Worm (Caenorhabditis elegans) whole organism, mixed stage, embryonic: ENCODE data around the gene btbd-10.
A peak's percentile ranks its signal among the peaks of the same experiment; 100 is the strongest.

Experiments used
- M03D4.4 ChIP-seq: sonication (generic microtip); optimal IDR thresholded peaks from 2 replicates; lab custom pipeline; 2017; ENCODE audit warnings: mild to moderate bottlenecking, missing genetic modification characterization, missing compliant biosample characterization
- bed-3 ChIP-seq: fragments of 200-800 bp; sonication (Bioruptor generic); optimal IDR thresholded peaks from 3 replicates; lab custom pipeline; 2018; ENCODE audit warnings: mild to moderate bottlenecking, missing genetic modification characterization, moderate library complexity, missing compliant biosample characterization
- blmp-1 ChIP-seq: fragments of 150-350 bp; optimal IDR thresholded peaks from 2 replicates; lab custom pipeline; 2014; ENCODE audit warnings: missing biosample characterization, missing genetic modification characterization
- cnd-1 ChIP-seq: fragments of 200-800 bp; sonication (Bioruptor generic); optimal IDR thresholded peaks from 2 replicates; lab custom pipeline; 2018; ENCODE audit warnings: mild to moderate bottlenecking, missing genetic modification characterization, missing compliant biosample characterization
- elt-1 ChIP-seq: sonication (generic microtip); optimal IDR thresholded peaks from 2 replicates; lab custom pipeline; 2017; ENCODE audit warnings: missing genetic modification characterization, mild to moderate bottlenecking, missing compliant biosample characterization, antibody characterized with exemption, moderate library complexity, borderline replicate concordance; ENCODE audit not compliant: insufficient read depth
- elt-3 ChIP-seq: fragments of 150-350 bp; optimal IDR thresholded peaks from 2 replicates; lab custom pipeline; 2014; ENCODE audit warnings: missing biosample characterization, missing genetic modification characterization
- lin-13 ChIP-seq: fragments of 150-350 bp; optimal IDR thresholded peaks from 2 replicates; lab custom pipeline; 2014; ENCODE audit warnings: missing biosample characterization, missing genetic modification characterization
- lin-32 ChIP-seq: fragments of 200-800 bp; sonication (Bioruptor generic); optimal IDR thresholded peaks from 2 replicates; lab custom pipeline; 2018; ENCODE audit warnings: mild to moderate bottlenecking, missing genetic modification characterization, missing compliant biosample characterization
- lsy-2 ChIP-seq: fragments of 150-350 bp; optimal IDR thresholded peaks from 2 replicates; lab custom pipeline; 2014; ENCODE audit warnings: missing biosample characterization, missing genetic modification characterization
- nhr-237 ChIP-seq: fragments of 150-350 bp; optimal IDR thresholded peaks from 2 replicates; lab custom pipeline; 2014; ENCODE audit warnings: missing biosample characterization, missing genetic modification characterization
- nhr-28 ChIP-seq: fragments of 150-350 bp; optimal IDR thresholded peaks from 2 replicates; lab custom pipeline; 2014; ENCODE audit warnings: missing biosample characterization, missing genetic modification characterization
- nhr-76 ChIP-seq: sonication (generic microtip); optimal IDR thresholded peaks from 2 replicates; lab custom pipeline; 2017; ENCODE audit warnings: missing biosample characterization, missing genetic modification characterization
- snpc-4 ChIP-seq: fragments of 150-350 bp; optimal IDR thresholded peaks from 2 replicates; lab custom pipeline; 2014; ENCODE audit warnings: missing biosample characterization, missing genetic modification characterization
- unc-62 ChIP-seq: fragments of 150-350 bp; optimal IDR thresholded peaks from 2 replicates; lab custom pipeline; 2014; ENCODE audit warnings: missing biosample characterization, missing genetic modification reagents, missing genetic modification characterization

DNA sequence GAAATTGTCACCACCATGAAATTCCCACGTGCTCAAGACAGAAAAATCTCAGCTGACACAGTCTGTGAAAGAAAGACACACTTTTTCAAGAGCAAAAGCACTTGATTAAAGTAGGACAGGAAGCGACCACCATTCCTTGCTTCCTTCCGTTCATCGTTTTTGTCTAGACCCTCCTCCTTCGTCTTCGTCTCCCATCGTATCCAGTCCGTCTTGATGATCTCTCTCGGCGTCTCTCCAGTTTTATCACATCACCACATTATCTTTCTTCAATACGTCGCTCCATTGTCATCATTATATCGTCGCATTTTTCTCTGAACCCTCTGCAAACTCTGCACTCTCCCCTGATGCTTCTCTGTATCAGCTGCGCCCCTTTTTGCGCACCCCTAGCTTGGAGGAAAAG lies 3.4 kb downstream of the btbd-10 start:
- TF ChIP-seq nhr-237 (tag; lab: Kevin White, UChicago) (no peak), elt-3 (no peak), unc-62 (GFP tag; lab: Kevin White, UChicago) (peak; percentile 76), nhr-28 (tag; lab: Kevin White, UChicago) (no peak), cnd-1 (no peak), lin-32 (GFP tag; lab: Kevin White, UChicago) (no peak), lin-13 (tag; lab: Kevin White, UChicago) (no peak), nhr-76 (tag; lab: Kevin White, UChicago) (no peak), snpc-4 (no peak), lsy-2 (tag; lab: Kevin White, UChicago) (no peak), M03D4.4 (tag; lab: Kevin White, UChicago) (no peak), elt-1 (tag; lab: Kevin White, UChicago) (no peak), bed-3 (no peak), blmp-1 (tag; lab: Kevin White, UChicago) (no peak)
